Worm (Caenorhabditis elegans): Measurements from ENCODE around the gene bus-2.
A peak's percentile ranks its signal among the peaks of the same experiment; 100 is the strongest.

Gene bus-2

DNA sequence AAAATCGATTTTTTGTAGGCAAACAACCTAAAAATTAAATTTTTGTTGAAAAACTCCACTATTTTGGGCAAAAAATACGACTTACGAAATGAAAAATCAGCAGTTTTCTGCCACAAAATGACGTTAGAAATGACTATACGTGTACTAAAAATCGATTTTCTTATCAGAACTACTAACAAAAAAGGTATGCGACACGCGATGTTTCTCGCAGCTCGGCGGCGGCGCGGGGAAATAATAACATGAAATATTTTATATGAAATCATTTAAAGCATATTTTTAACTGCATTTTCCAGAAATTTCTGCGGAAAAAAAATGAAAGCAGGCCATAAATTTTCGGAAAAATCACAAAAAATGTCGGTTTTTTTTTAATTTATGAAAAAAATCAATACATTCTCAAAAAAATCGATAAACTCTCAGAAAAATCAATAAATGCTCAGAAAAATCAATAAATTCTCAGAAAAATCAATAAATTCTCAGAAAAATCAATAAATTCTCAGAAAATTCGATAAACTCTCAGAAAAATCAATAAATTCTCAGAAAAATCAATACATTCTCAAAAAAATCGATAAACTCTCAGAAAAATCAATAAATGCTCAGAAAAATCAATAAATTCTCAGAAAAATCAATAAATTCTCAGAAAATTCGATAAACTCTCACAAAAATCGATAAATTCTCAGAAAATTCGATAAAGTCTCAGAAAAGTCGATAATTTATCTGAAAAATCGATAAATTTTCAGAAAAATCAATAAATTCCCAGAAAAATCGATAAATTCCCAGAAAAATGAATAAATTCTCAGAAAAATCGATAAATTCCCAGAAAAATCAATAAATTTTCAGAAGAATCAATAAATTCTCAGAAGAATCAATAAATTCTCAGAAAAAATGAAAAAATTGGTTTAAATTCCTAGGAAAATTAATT, 40.7 kb downstream of the bus-2 start, which contains the start of gene ptpn-22:
Gene ptpn-22 (minus strand): TSS at position 158 of the 919 bp plus-strand sequence.
- no peak for TF ChIP-seq ceh-40 (GFP tag; IDR thresholded peaks at IDR 0.05)
- TF ChIP-seq let-607 (tag; optimal IDR thresholded peaks at IDR 0.05) = peak; percentile 55 to 56

ce11 chrIV:1745453-1746051, 45.9 kb downstream of the bus-2 start, which contains the start of the genes Y41D4A.6 and Y41D4A.4:
Gene Y41D4A.6, minus strand, starts transcription at chrIV:1745503.
Gene Y41D4A.4, plus strand, starts transcription at chrIV:1746001.
- TF ChIP-seq lin-54 (GFP tag; optimal IDR thresholded peaks at IDR 0.05) (peak; percentile 79), egl-44 (GFP tag; IDR thresholded peaks at IDR 0.05) (no peak), ztf-6 (GFP tag; IDR thresholded peaks at IDR 0.05) (peak; percentile 64; the same call in 1 of the 2 replicates), bed-1 (GFP tag; IDR thresholded peaks at IDR 0.05) (no peak), F57A8.1 (GFP tag; optimal IDR thresholded peaks at IDR 0.05) (no peak), F37B4.10 (GFP tag; IDR thresholded peaks at IDR 0.05) (no peak), rcor-1 (GFP tag; IDR thresholded peaks at IDR 0.05) (peak; percentile 76), B0019.2 (GFP tag; conservative IDR thresholded peaks at IDR 0.05) (peak; percentile 77), egrh-3 (GFP tag; IDR thresholded peaks at IDR 0.05) (peak; percentile 76), aptf-2 (GFP tag; conservative IDR thresholded peaks at IDR 0.05) (peak; percentile 76), T07F8.4 (tag; optimal IDR thresholded peaks at IDR 0.05) (peak; percentile 57), tbx-9 (tag; optimal IDR thresholded peaks at IDR 0.05; ENCODE audit: borderline replicate concordance) (no peak), xnd-1 (tag; optimal IDR thresholded peaks at IDR 0.05) (no peak), ama-1 (optimal IDR thresholded peaks at IDR 0.05) (no peak), ama-1 (GFP tag; optimal IDR thresholded peaks at IDR 0.05) (no peak), him-1 (tag; optimal IDR thresholded peaks at IDR 0.05) (no peak), Y53F4B.3 (GFP tag; IDR thresholded peaks at IDR 0.05) (no peak), pbrm-1 (GFP tag; IDR thresholded peaks at IDR 0.05) (peak; percentile 77), ztf-3 (GFP tag; optimal IDR thresholded peaks at IDR 0.05) (no peak), sea-2 (GFP tag; IDR thresholded peaks at IDR 0.05) (no peak), unc-62 (GFP tag; optimal IDR thresholded peaks at IDR 0.05) (no peak), mel-28 (tag; optimal IDR thresholded peaks at IDR 0.05; ENCODE audit: borderline replicate concordance) (peak; percentile 64), F10E7.11 (tag; optimal IDR thresholded peaks at IDR 0.05) (no peak), ekl-4 (GFP tag; IDR thresholded peaks at IDR 0.05) (0 out of 2 replicates have a peak, but pooled peaks have one; percentile 48), nhr-179 (tag; optimal IDR thresholded peaks at IDR 0.05) (no peak), sptf-2 (GFP tag; optimal IDR thresholded peaks at IDR 0.05) (no peak), lir-1 (GFP tag; conservative IDR thresholded peaks at IDR 0.05) (peak; percentile 56; the same call in 1 of the 2 replicates), nhr-120 (GFP tag; IDR thresholded peaks at IDR 0.05) (no peak), atf-7 (tag; optimal IDR thresholded peaks at IDR 0.05) (no peak), lin-26 (GFP tag; IDR thresholded peaks at IDR 0.05) (no peak), fkh-3 (tag; optimal IDR thresholded peaks at IDR 0.05) (no peak), snpc-3.4 (tag; optimal IDR thresholded peaks at IDR 0.05) (peak; percentile 67), hmg-1.2 (GFP tag; IDR thresholded peaks at IDR 0.05) (peak; percentile 99), lsy-27 (tag; optimal IDR thresholded peaks at IDR 0.05; ENCODE audit: borderline replicate concordance, insufficient read depth) (no peak), chd-7 (tag; optimal IDR thresholded peaks at IDR 0.05) (no peak), nhr-90 (tag; optimal IDR thresholded peaks at IDR 0.05) (peak; percentile 3), ceh-58 (GFP tag; IDR thresholded peaks at IDR 0.05) (no peak), cebp-2 (GFP tag; IDR thresholded peaks at IDR 0.05) (no peak), B0035.1 (tag; optimal IDR thresholded peaks at IDR 0.05) (peak; percentile 38), hsf-1 (GFP tag; IDR thresholded peaks at IDR 0.05) (peak; percentile 52; the same call in 1 of the 2 replicates), ztf-28 (GFP tag; IDR thresholded peaks at IDR 0.05) (peak; percentile 91), F52B5.7 (tag; optimal IDR thresholded peaks at IDR 0.05) (no peak), madf-8 (GFP tag; conservative IDR thresholded peaks at IDR 0.05) (no peak)

Data from whole organism, young adult.